Worm (Caenorhabditis elegans): ENCODE results near the gene str-240.
A peak's percentile ranks its signal among the peaks of the same experiment; 100 is the strongest.

str-240 gene

ce11 chrV:1545694-1546093 is 23.9 kb upstream of the str-240 start, which contains the start of gene oac-32 (continued):
- no peak for TF ChIP-seq nhr-10 (tag; optimal IDR thresholded peaks at IDR 0.05)
- TF ChIP-seq nhr-25 (tag; optimal IDR thresholded peaks at IDR 0.05; ENCODE audit: borderline replicate concordance, insufficient read depth), result no peak
- no peak for TF ChIP-seq F49E8.2 (tag; optimal IDR thresholded peaks at IDR 0.05; ENCODE audit: borderline replicate concordance)
- TF ChIP-seq daf-16 (GFP tag; optimal IDR thresholded peaks at IDR 0.05), result no peak
- peak; percentile 27 for TF ChIP-seq daf-16 (tag; optimal IDR thresholded peaks at IDR 0.05)
- TF ChIP-seq lin-1 (GFP tag; IDR thresholded peaks at IDR 0.05), result no peak
- no peak for TF ChIP-seq ceh-44 (GFP tag; IDR thresholded peaks at IDR 0.05)
- TF ChIP-seq aha-1 (tag), result no peak
- no peak for TF ChIP-seq zip-2 (tag; optimal IDR thresholded peaks at IDR 0.05)
- TF ChIP-seq ctbp-1 (GFP tag; IDR thresholded peaks at IDR 0.05), result no peak

DNA sequence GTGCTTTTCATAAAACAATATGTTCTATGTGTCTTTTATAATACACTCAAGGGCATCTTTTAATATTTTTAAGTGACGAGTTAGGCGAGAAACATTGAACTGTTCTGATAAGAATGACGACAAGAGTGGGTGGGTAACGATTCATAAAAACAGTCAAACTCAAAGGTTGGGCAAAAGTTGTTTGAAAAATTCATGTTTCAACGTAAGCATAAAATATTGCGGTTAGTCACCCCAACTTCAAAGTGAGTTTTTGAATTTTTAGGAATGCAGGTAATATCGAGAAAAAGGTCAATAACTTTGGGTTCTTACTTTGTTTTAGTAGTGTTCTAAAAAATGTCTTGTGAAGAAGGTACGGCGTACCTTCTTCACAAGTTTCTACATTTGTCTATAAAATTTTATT is 20.0 kb upstream of the str-240 start, which contains the start of gene oac-31:
Gene oac-31 (minus strand): TSS at position 101 of the 400 bp plus-strand sequence.
- TF ChIP-seq cey-2 (tag; optimal IDR thresholded peaks at IDR 0.05; ENCODE audit: borderline replicate concordance, insufficient read depth), result no peak
- TF ChIP-seq pqm-1 (tag; optimal IDR thresholded peaks at IDR 0.05), result peak; percentile 20
- peak; percentile 1 for TF ChIP-seq nhr-28 (tag; optimal IDR thresholded peaks at IDR 0.05)

DNA sequence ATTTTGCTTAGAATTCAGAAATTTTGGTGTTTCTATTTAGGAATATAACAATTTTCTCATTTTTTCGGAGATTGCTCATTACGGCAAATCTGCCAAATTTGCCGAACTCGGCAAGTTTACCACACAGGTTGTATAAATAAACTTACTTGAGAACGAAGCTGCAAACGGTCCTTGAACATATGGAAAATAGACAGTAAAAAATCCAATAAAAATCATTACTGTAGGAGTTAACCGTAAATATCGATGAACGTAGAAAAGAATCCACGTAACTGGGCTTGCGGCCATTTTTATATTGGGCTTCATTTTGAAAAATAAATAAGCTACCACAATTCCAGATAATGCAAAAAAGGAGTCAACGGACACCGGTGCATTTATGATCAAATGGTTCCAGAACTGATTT is 18.5 kb upstream of the str-240 start:
- peak; percentile 94 for TF ChIP-seq aha-1 (tag)
- TF ChIP-seq nhr-77 (tag; optimal IDR thresholded peaks at IDR 0.05), result no peak

- TF ChIP-seq nhr-41 (GFP tag; IDR thresholded peaks at IDR 0.05) (no peak), unc-62 (GFP tag; optimal IDR thresholded peaks at IDR 0.05 in 1 of 2) (peak in 1 of 2 experiments; percentile 93), unc-62 (tag; optimal IDR thresholded peaks at IDR 0.05) (no peak)
Observed at ce11 chrV:1538842-1539241, 17.1 kb upstream of the str-240 start.

DNA sequence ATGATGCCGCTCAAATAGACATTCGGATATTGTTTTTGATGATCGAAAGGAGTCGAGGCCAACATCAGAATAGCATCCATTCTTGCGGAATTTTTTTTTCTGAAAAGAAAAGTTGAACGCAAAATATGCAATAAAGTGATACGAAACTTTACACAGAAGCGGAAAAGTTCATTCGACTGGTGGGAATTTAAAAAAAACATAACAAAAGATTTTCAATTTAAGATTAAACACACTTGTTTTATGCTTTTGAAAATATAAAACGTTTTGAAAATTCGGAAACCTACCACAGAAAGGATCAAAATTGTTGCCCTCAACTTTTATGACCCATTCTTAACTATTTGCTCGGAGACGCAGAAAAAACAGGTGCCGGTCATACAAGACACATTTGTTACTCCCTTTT is 15.2 kb upstream of the str-240 start, which contains the start of gene K02H11.9:
Gene K02H11.9 (minus strand): TSS at position 101 of the 400 bp plus-strand sequence.
- no peak for TF ChIP-seq dmd-9 (GFP tag; IDR thresholded peaks at IDR 0.05)

ce11 chrV:1534315-1534714 is 12.6 kb upstream of the str-240 start, which contains the start of gene trx-5:
Gene trx-5 (minus strand): TSS chrV:1534415.
- TF ChIP-seq lir-3 (tag; optimal IDR thresholded peaks at IDR 0.05), result no peak
- no peak for TF ChIP-seq daf-16 (GFP tag; optimal IDR thresholded peaks at IDR 0.05)
- no peak for TF ChIP-seq daf-16 (tag; optimal IDR thresholded peaks at IDR 0.05)
- TF ChIP-seq hlh-11 (tag; optimal IDR thresholded peaks at IDR 0.05), result no peak
- TF ChIP-seq madf-5 (GFP tag; IDR thresholded peaks at IDR 0.05), result no peak
- TF ChIP-seq snpc-1.2 (GFP tag; IDR thresholded peaks at IDR 0.05), result no peak
- TF ChIP-seq F44E2.7 (GFP tag; IDR thresholded peaks at IDR 0.05), result no peak

DNA sequence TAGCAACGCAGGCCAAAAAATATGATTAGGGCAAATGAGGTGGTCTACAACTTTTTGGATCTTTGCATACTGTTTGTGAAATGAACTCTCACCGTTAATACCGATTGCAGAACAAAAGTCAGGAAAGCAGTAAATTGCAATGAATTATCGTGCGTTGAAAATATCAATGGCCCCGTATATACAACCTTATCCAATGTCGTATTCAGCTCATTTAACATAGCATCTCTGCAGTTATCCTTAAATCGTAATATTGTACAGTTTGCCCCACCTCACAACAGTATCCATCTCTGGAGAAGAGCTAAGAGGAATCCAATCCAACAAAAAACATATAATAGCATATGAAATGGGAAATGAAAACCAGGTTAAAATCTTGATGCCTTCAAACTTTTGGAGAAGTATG is 10.7 kb upstream of the str-240 start:
- TF ChIP-seq mes-2 (tag; optimal IDR thresholded peaks at IDR 0.05; ENCODE audit: poor library complexity, severe bottlenecking) (no peak), unc-62 (GFP tag; optimal IDR thresholded peaks at IDR 0.05 in 1 of 2) (peak in 1 of 2 experiments; percentile 93), unc-62 (tag; optimal IDR thresholded peaks at IDR 0.05) (no peak)

DNA sequence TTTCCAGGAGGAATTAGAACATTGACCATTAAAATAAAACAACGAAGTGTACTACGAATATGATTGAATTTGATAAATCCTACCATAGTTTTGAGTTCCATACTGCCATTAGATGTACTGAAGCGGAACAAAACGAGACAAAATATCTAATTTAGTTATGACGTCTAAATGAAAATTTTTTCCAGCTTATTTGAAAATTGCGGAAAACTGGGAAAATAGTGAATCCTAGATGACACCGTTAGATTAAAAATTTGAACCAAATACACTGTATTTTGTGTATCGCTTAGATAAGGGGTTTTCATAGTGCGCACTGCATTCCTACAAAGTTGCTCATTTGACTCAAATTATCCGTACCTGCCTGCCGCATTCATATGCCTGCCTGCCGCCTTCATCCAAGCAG is 9.4 kb upstream of the str-240 start, which contains the start of gene K02H11.4:
Gene K02H11.4 (minus strand): TSS at position 101 of the 400 bp plus-strand sequence.
- TF ChIP-seq nhr-25 (tag; optimal IDR thresholded peaks at IDR 0.05; ENCODE audit: borderline replicate concordance, insufficient read depth), result no peak
- no peak for TF ChIP-seq ceh-32 (tag; optimal IDR thresholded peaks at IDR 0.05; ENCODE audit: poor library complexity)
- TF ChIP-seq skn-1 (tag; optimal IDR thresholded peaks at IDR 0.05), result no peak
- no peak for TF ChIP-seq lin-1 (GFP tag; IDR thresholded peaks at IDR 0.05)
- TF ChIP-seq ztf-11 (tag; optimal IDR thresholded peaks at IDR 0.05), result no peak
- no peak for TF ChIP-seq D1046.2 (GFP tag; IDR thresholded peaks at IDR 0.05)
- TF ChIP-seq fkh-10 (GFP tag; optimal IDR thresholded peaks at IDR 0.05), result no peak
- no peak for TF ChIP-seq nhr-77 (tag; optimal IDR thresholded peaks at IDR 0.05)
- TF ChIP-seq dve-1 (tag; optimal IDR thresholded peaks at IDR 0.05; ENCODE audit: insufficient read depth), result no peak
- TF ChIP-seq hmg-1.1 (GFP tag; IDR thresholded peaks at IDR 0.05), result no peak
- TF ChIP-seq egl-43 (GFP tag; IDR thresholded peaks at IDR 0.05), result no peak
- no peak for TF ChIP-seq vab-7 (GFP tag; IDR thresholded peaks at IDR 0.05)
- TF ChIP-seq R02D3.7 (tag; optimal IDR thresholded peaks at IDR 0.05), result no peak
- no peak for TF ChIP-seq zip-11 (GFP tag; IDR thresholded peaks at IDR 0.05)
- no peak for TF ChIP-seq daf-19 (GFP tag; conservative IDR thresholded peaks at IDR 0.05)
- no peak for TF ChIP-seq F44E2.7 (GFP tag; IDR thresholded peaks at IDR 0.05)
- no peak for TF ChIP-seq Y105C5A.15 (GFP tag; IDR thresholded peaks at IDR 0.05)
- no peak for TF ChIP-seq hlh-11 (tag; optimal IDR thresholded peaks at IDR 0.05)
